Worm (Caenorhabditis elegans) whole organism, late embryonic: ENCODE measurements around the gene F15B9.11.

Source experiments
- lin-11 ChIP-seq: fragments of 200-800 bp; sonication (Bioruptor generic); optimal IDR thresholded peaks from 2 replicates; lab custom pipeline; 2018; ENCODE audit warnings: mild to moderate bottlenecking, missing genetic modification characterization, missing compliant biosample characterization
- syd-9 ChIP-seq: sonication (generic microtip); optimal IDR thresholded peaks from 2 replicates; lab custom pipeline; 2016; ENCODE audit warnings: mild to moderate bottlenecking, missing genetic modification characterization, moderate library complexity, missing compliant biosample characterization
- unc-55 ChIP-seq: sonication (generic microtip); optimal IDR thresholded peaks from 2 replicates; lab custom pipeline; 2017; ENCODE audit warnings: missing biosample characterization, missing genetic modification reagents, missing genetic modification characterization

DNA sequence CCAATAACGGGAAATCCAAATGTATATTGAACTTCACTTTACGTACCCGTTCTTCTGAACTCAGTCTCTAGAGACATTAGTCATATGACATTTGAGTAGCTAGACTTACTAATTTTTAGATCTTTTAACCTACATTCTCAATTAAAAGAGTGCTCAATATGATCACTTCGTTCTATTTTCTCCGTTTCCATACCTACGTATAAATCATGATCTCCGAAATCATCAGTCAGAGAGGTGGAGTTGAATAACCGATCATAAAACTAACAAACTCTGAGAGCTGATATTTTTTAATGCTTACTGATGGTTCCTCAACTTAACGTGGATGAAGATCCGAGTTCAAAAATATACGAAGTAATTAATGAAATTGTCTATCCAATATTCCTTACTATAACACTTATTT is 28.6 kb downstream of the F15B9.11 start, which contains the start of gene srd-35:
- no peak for TF ChIP-seq unc-55 (GFP tag; lab: Kevin White, UChicago)
- TF ChIP-seq lin-11: no peak
- no peak for TF ChIP-seq syd-9 (tag; lab: Kevin White, UChicago)
